Worm (Caenorhabditis elegans): Measurements from ENCODE around the gene cup-4.

cup-4 gene

ce11 chrIII:7889036-7889435 lies 22.7 kb downstream of the cup-4 start:
- TF ChIP-seq tbx-37 (GFP tag; conservative IDR thresholded peaks at IDR 0.05): no peak
- no peak for TF ChIP-seq ama-1 (optimal IDR thresholded peaks at IDR 0.05)
- TF ChIP-seq B0310.2 (tag; optimal IDR thresholded peaks at IDR 0.05): no peak
- no peak for TF ChIP-seq F13C5.2 (tag; optimal IDR thresholded peaks at IDR 0.05)
- no peak for TF ChIP-seq tra-4 (tag; optimal IDR thresholded peaks at IDR 0.05)
- no peak for TF ChIP-seq scrt-1 (GFP tag; IDR thresholded peaks at IDR 0.05)
- TF ChIP-seq hnd-1 (tag; optimal IDR thresholded peaks at IDR 0.05): no peak
- TF ChIP-seq ceh-36 (tag; optimal IDR thresholded peaks at IDR 0.05): no peak
- TF ChIP-seq hmg-4 (GFP tag; optimal IDR thresholded peaks at IDR 0.05): no peak
- TF ChIP-seq pes-1 (GFP tag; IDR thresholded peaks at IDR 0.05): no peak
- TF ChIP-seq flt-1 (GFP tag; IDR thresholded peaks at IDR 0.05): no peak
- TF ChIP-seq ets-7 (tag; optimal IDR thresholded peaks at IDR 0.05): no peak
- no peak for TF ChIP-seq aly-1 (tag; optimal IDR thresholded peaks at IDR 0.05)
- no peak for TF ChIP-seq hmbx-1 (tag; optimal IDR thresholded peaks at IDR 0.05)
- no peak for TF ChIP-seq tbx-11 (GFP tag; IDR thresholded peaks at IDR 0.05)
- no peak for TF ChIP-seq sea-1 (GFP tag; conservative IDR thresholded peaks at IDR 0.05)
- TF ChIP-seq ceh-13 (GFP tag; optimal IDR thresholded peaks at IDR 0.05): no peak

ce11 chrIII:7891573-7892306 lies 25.5 kb downstream of the cup-4 start, which contains the start of the genes ZK688.5 and fahd-1:
Gene ZK688.5 (minus strand): TSS chrIII:7891623.
Gene fahd-1 (plus strand): TSS chrIII:7892256.
- TF ChIP-seq hmg-4 (GFP tag; optimal IDR thresholded peaks at IDR 0.05) (no peak), ceh-36 (tag; optimal IDR thresholded peaks at IDR 0.05) (no peak), tbx-37 (GFP tag; conservative IDR thresholded peaks at IDR 0.05) (no peak), ets-7 (tag; optimal IDR thresholded peaks at IDR 0.05) (no peak), flt-1 (GFP tag; IDR thresholded peaks at IDR 0.05) (no peak), pes-1 (GFP tag; IDR thresholded peaks at IDR 0.05) (no peak), sea-1 (GFP tag; conservative IDR thresholded peaks at IDR 0.05) (peak; percentile 58; the same call in 1 of the 2 replicates), B0310.2 (tag; optimal IDR thresholded peaks at IDR 0.05) (no peak), ceh-13 (GFP tag; optimal IDR thresholded peaks at IDR 0.05) (no peak), ama-1 (optimal IDR thresholded peaks at IDR 0.05) (no peak), hnd-1 (tag; optimal IDR thresholded peaks at IDR 0.05) (no peak), tbx-11 (GFP tag; IDR thresholded peaks at IDR 0.05) (no peak), scrt-1 (GFP tag; IDR thresholded peaks at IDR 0.05) (no peak), hmbx-1 (tag; optimal IDR thresholded peaks at IDR 0.05) (no peak), F13C5.2 (tag; optimal IDR thresholded peaks at IDR 0.05) (peak; percentile 10)

- TF ChIP-seq tbx-11 (GFP tag; IDR thresholded peaks at IDR 0.05): no peak
These were observed 26.0 kb downstream of the cup-4 start for ce11 chrIII:7892333-7892732.

- TF ChIP-seq pes-1 (GFP tag; IDR thresholded peaks at IDR 0.05) (no peak), B0310.2 (tag; optimal IDR thresholded peaks at IDR 0.05) (no peak), aly-1 (tag; optimal IDR thresholded peaks at IDR 0.05) (no peak), ama-1 (optimal IDR thresholded peaks at IDR 0.05) (no peak), scrt-1 (GFP tag; IDR thresholded peaks at IDR 0.05) (no peak), F13C5.2 (tag; optimal IDR thresholded peaks at IDR 0.05) (no peak)
These were observed 26.9 kb downstream of the cup-4 start for ce11 chrIII:7893224-7893623.

ce11 chrIII:7894724-7895123 lies 28.4 kb downstream of the cup-4 start, which contains the start of gene ZK688.4:
Gene ZK688.4 (plus strand): TSS chrIII:7895024.
- TF ChIP-seq ets-7 (tag; optimal IDR thresholded peaks at IDR 0.05) (no peak), B0310.2 (tag; optimal IDR thresholded peaks at IDR 0.05) (no peak), hmbx-1 (tag; optimal IDR thresholded peaks at IDR 0.05) (no peak), hmg-4 (GFP tag; optimal IDR thresholded peaks at IDR 0.05) (no peak), tbx-11 (GFP tag; IDR thresholded peaks at IDR 0.05) (no peak), aly-1 (tag; optimal IDR thresholded peaks at IDR 0.05) (no peak), ceh-13 (GFP tag; optimal IDR thresholded peaks at IDR 0.05) (no peak), pes-1 (GFP tag; IDR thresholded peaks at IDR 0.05) (no peak), flt-1 (GFP tag; IDR thresholded peaks at IDR 0.05) (no peak)

ce11 chrIII:7896925-7897324 lies 30.6 kb downstream of the cup-4 start, which contains the start of gene ZK688.10:
Gene ZK688.10 (minus strand): TSS chrIII:7897025.
- no peak for TF ChIP-seq ets-7 (tag; optimal IDR thresholded peaks at IDR 0.05)
- no peak for TF ChIP-seq aly-1 (tag; optimal IDR thresholded peaks at IDR 0.05)
- TF ChIP-seq tra-4 (tag; optimal IDR thresholded peaks at IDR 0.05): no peak
- no peak for TF ChIP-seq ama-1 (optimal IDR thresholded peaks at IDR 0.05)
- TF ChIP-seq ceh-13 (GFP tag; optimal IDR thresholded peaks at IDR 0.05): no peak
- no peak for TF ChIP-seq tbx-37 (GFP tag; conservative IDR thresholded peaks at IDR 0.05)
- TF ChIP-seq flt-1 (GFP tag; IDR thresholded peaks at IDR 0.05): no peak
- no peak for TF ChIP-seq B0310.2 (tag; optimal IDR thresholded peaks at IDR 0.05)
- TF ChIP-seq hnd-1 (tag; optimal IDR thresholded peaks at IDR 0.05): no peak
- no peak for TF ChIP-seq hmg-4 (GFP tag; optimal IDR thresholded peaks at IDR 0.05)
- no peak for TF ChIP-seq ceh-36 (tag; optimal IDR thresholded peaks at IDR 0.05)
- TF ChIP-seq sea-1 (GFP tag; conservative IDR thresholded peaks at IDR 0.05): no peak
- no peak for TF ChIP-seq scrt-1 (GFP tag; IDR thresholded peaks at IDR 0.05)
- TF ChIP-seq F13C5.2 (tag; optimal IDR thresholded peaks at IDR 0.05): no peak
- TF ChIP-seq pes-1 (GFP tag; IDR thresholded peaks at IDR 0.05): no peak
- no peak for TF ChIP-seq tbx-11 (GFP tag; IDR thresholded peaks at IDR 0.05)
- TF ChIP-seq hmbx-1 (tag; optimal IDR thresholded peaks at IDR 0.05): no peak

ce11 chrIII:7897733-7898132 lies 31.4 kb downstream of the cup-4 start:
- no peak for TF ChIP-seq ceh-13 (GFP tag; optimal IDR thresholded peaks at IDR 0.05)
- TF ChIP-seq scrt-1 (GFP tag; IDR thresholded peaks at IDR 0.05): no peak
- no peak for TF ChIP-seq sea-1 (GFP tag; conservative IDR thresholded peaks at IDR 0.05)
- no peak for TF ChIP-seq flt-1 (GFP tag; IDR thresholded peaks at IDR 0.05)
- TF ChIP-seq hnd-1 (tag; optimal IDR thresholded peaks at IDR 0.05): no peak
- TF ChIP-seq hmbx-1 (tag; optimal IDR thresholded peaks at IDR 0.05): no peak
- TF ChIP-seq tra-4 (tag; optimal IDR thresholded peaks at IDR 0.05): no peak
- TF ChIP-seq B0310.2 (tag; optimal IDR thresholded peaks at IDR 0.05): no peak
- no peak for TF ChIP-seq aly-1 (tag; optimal IDR thresholded peaks at IDR 0.05)
- TF ChIP-seq hmg-4 (GFP tag; optimal IDR thresholded peaks at IDR 0.05): no peak
- TF ChIP-seq ets-7 (tag; optimal IDR thresholded peaks at IDR 0.05): no peak
- no peak for TF ChIP-seq ama-1 (optimal IDR thresholded peaks at IDR 0.05)
- TF ChIP-seq tbx-11 (GFP tag; IDR thresholded peaks at IDR 0.05): no peak
- no peak for TF ChIP-seq ceh-36 (tag; optimal IDR thresholded peaks at IDR 0.05)
- TF ChIP-seq F13C5.2 (tag; optimal IDR thresholded peaks at IDR 0.05): no peak
- no peak for TF ChIP-seq pes-1 (GFP tag; IDR thresholded peaks at IDR 0.05)
- TF ChIP-seq tbx-37 (GFP tag; conservative IDR thresholded peaks at IDR 0.05): no peak
